Fruit fly (Drosophila melanogaster): Measurements from ENCODE around the gene CG7394.

Gene CG7394

DNA sequence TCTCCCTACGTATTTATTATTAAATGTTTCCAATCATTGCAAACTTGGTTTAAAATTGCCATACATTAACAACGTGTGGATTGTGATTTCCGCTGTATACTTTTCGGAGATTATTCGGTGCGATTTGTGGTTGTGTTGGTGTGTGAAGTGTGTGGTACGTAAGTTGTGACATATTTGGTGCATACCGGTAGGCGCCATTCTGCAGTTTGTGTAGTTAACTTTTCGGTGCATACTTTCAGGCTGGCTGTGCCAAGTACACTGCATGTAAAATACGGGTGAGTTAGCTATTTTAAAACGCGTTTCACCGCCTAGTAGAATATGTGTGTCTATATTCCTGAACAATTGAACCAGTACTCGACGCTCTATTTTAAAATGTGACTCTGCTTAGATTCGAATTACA, 38.5 kb upstream of the CG7394 start (continued):
- TF ChIP-seq HmgZ (tag; optimal IDR thresholded peaks at IDR 0.05) (peak; percentile 74), al (GFP tag; IDR thresholded peaks at IDR 0.05) (no peak), CG10321 (GFP tag; IDR thresholded peaks at IDR 0.05) (no peak), CG17361 (GFP tag; IDR thresholded peaks at IDR 0.05) (no peak), CG12071 (GFP tag; optimal IDR thresholded peaks at IDR 0.05) (no peak)

DNA sequence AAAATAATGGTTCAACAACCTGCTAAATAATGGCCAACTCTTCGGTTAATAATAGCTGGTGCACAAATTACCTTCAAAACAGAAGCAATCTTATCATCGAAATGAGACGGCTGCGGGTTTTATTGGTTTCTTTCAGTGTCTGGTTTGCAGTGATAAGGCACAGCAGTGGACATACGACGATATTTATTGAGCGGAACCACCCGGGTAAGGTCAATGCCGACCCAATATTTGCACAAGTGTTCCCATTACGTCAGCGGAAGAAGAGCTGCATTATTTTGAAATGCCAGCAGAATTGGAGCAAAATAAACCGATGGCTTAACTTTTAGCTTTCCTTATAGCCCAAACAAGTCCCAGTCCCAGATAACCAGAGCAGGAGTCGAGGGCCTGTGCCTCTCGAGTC, 36.0 kb upstream of the CG7394 start:
- no peak for TF ChIP-seq CG15073 (GFP tag; optimal IDR thresholded peaks at IDR 0.05)
- no peak for TF ChIP-seq trh (GFP tag; optimal IDR thresholded peaks at IDR 0.05)
- no peak for TF ChIP-seq unpg (GFP tag; optimal IDR thresholded peaks at IDR 0.05)
- TF ChIP-seq Med (GFP tag): no peak
- TF ChIP-seq Xrp1 (GFP tag; IDR thresholded peaks at IDR 0.05): 0 out of 2 replicates have a peak, but pooled peaks have one; percentile 26
- TF ChIP-seq CG12104 (GFP tag; optimal IDR thresholded peaks at IDR 0.05): no peak
- TF ChIP-seq sens-2 (GFP tag; IDR thresholded peaks at IDR 0.05): no peak
- TF ChIP-seq aop (GFP tag; IDR thresholded peaks at IDR 0.05): no peak
- no peak for TF ChIP-seq CG10431 (GFP tag; optimal IDR thresholded peaks at IDR 0.05)
- no peak for TF ChIP-seq Hmx (GFP tag; optimal IDR thresholded peaks at IDR 0.05)
- TF ChIP-seq ci (GFP tag; IDR thresholded peaks at IDR 0.05): no peak
- peak; percentile 22 for TF ChIP-seq exex (tag; optimal IDR thresholded peaks at IDR 0.05)
- TF ChIP-seq btn (GFP tag; optimal IDR thresholded peaks at IDR 0.05): no peak
- 0 out of 3 replicates have a peak, but pooled peaks have one; percentile 6 for TF ChIP-seq zfh1 (GFP tag; IDR thresholded peaks at IDR 0.05)
- no peak for TF ChIP-seq gcm (GFP tag; optimal IDR thresholded peaks at IDR 0.05)
- TF ChIP-seq sens (GFP tag): peak; percentile 26

DNA sequence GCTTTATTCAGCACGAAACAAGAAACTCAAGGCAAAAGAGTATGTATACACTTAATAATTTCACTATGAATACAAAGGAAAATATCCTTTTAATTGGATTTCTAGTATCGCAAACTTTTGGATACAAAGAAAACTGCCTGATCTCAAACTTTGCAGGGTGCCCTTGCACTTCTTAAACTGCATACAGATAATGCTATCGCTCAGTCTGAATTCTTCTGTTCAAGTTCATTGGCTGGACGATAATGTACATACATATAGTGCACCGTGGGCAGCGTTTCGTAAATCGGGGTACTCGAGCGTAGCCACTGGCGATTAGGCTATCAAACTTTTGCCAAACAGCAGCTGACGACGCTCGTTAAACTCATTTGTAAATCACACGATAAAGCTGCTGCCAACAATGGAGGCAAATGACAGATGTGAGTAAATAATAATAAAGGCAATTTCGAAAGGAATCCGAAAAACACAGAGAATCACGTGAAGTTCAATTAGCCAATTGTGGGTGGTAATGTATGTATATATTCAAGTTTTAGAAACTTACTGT, 35.1 kb upstream of the CG7394 start:
- TF ChIP-seq sd (tag; optimal IDR thresholded peaks at IDR 0.05): peak; percentile 4
- TF ChIP-seq exex (tag; optimal IDR thresholded peaks at IDR 0.05): peak; percentile 57
- TF ChIP-seq chinmo (GFP tag; IDR thresholded peaks at IDR 0.05; ENCODE audit: partially characterized antibody): 0 out of 4 replicates have a peak, but pooled peaks have one; percentile 66
- TF ChIP-seq MBD-R2 (GFP tag; IDR thresholded peaks at IDR 0.05): 0 out of 2 replicates have a peak, but pooled peaks have one; percentile 8
- TF ChIP-seq pita (GFP tag; optimal IDR thresholded peaks at IDR 0.05): no peak

DNA sequence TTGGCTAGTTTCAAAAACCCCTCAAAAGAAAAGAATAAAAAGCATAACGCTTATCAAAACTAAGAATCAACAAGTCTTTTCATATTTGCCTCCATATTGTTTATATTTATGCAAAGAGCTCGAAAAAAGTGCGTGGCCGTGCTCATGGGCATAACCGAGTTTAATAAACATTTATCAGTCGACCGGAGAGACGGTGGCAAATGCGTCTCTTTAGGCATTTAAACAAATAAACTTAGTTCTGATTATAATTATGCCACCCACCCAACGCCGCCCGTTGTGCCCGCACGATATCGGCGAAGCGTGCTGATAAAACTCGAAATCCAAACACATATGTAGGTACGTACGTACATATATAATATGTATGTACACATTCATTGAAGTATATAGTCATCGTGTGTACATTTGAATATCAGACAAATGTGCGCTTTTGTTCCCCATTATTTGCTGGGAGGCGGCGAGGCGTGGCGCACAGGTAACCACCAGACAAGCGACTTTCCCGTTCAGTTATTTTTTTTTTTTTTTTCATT, 33.3 kb upstream of the CG7394 start:
- TF ChIP-seq PHDP (tag; optimal IDR thresholded peaks at IDR 0.05) (peak; percentile 47), Meics (GFP tag; optimal IDR thresholded peaks at IDR 0.05) (peak; percentile 42), Nf-YA (GFP tag; IDR thresholded peaks at IDR 0.05) (peak; percentile 16; the same call in 1 of the 2 replicates), toy (GFP tag; IDR thresholded peaks at IDR 0.05) (no peak), Hmr (GFP tag; optimal IDR thresholded peaks at IDR 0.05) (peak; percentile 28), CG43689 (GFP tag; IDR thresholded peaks at IDR 0.05) (no peak), Eip74EF (GFP tag; optimal IDR thresholded peaks at IDR 0.05) (peak in 1 of 2 experiments; percentile 29), ro (GFP tag; IDR thresholded peaks at IDR 0.05) (no peak), Spps (tag; optimal IDR thresholded peaks at IDR 0.05) (no peak), CG12071 (GFP tag; optimal IDR thresholded peaks at IDR 0.05) (peak; percentile 42), CG6683 (GFP tag; optimal IDR thresholded peaks at IDR 0.05) (peak; percentile 38), CG16779 (GFP tag; IDR thresholded peaks at IDR 0.05) (no peak), Dek (tag; optimal IDR thresholded peaks at IDR 0.05) (no peak), Fer1 (GFP tag; optimal IDR thresholded peaks at IDR 0.05) (peak; percentile 77), CG10462 (GFP tag; optimal IDR thresholded peaks at IDR 0.05) (no peak), Hr78 (GFP tag; optimal IDR thresholded peaks at IDR 0.05) (no peak), knrl (GFP tag; IDR thresholded peaks at IDR 0.05; ENCODE audit: partially characterized antibody) (no peak), scrt (GFP tag; optimal IDR thresholded peaks at IDR 0.05) (peak; percentile 25), CG2712 (tag; optimal IDR thresholded peaks at IDR 0.05) (no peak), zen (tag; optimal IDR thresholded peaks at IDR 0.05) (no peak), CG4282 (GFP tag; optimal IDR thresholded peaks at IDR 0.05) (no peak), crc (GFP tag; optimal IDR thresholded peaks at IDR 0.05) (no peak)

All from whole organism, embryonic.